Fruit fly (Drosophila melanogaster): Measurements from ENCODE around the gene CG15465.

CG15465 gene

DNA sequence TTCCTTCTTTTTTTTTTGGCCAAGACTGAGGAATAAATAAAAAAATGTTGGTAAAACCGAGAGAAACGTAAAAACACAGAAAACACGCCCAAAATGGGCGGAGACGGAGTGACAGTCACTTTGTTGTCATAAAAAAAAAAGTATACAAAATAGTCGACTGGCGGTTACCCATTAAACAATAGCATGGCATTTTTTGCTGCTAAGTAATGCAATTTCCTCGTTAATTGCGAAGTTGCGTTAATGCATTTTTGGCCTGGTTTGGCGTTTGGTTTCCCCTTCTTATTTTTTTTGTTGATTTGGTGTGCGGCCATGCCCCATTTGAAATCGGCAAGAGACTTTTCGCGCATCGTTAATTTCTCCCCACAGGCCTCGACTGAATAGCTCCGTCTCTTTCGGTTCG, 103.8 kb downstream of the CG15465 start:
- no peak for TF ChIP-seq Vsx2 (GFP tag; optimal IDR thresholded peaks at IDR 0.05; ENCODE audit: partially characterized antibody)
- no peak for TF ChIP-seq Rel (GFP tag; optimal IDR thresholded peaks at IDR 0.05)
- no peak for TF ChIP-seq Rel (tag; optimal IDR thresholded peaks at IDR 0.05)
- TF ChIP-seq fru (GFP tag; optimal IDR thresholded peaks at IDR 0.05) = no peak
- TF ChIP-seq ey (GFP tag; optimal IDR thresholded peaks at IDR 0.05) = no peak
- no peak for TF ChIP-seq h (GFP tag; optimal IDR thresholded peaks at IDR 0.05)
- TF ChIP-seq Jra (GFP tag; optimal IDR thresholded peaks at IDR 0.05) = no peak
- no peak for TF ChIP-seq OdsH (GFP tag; optimal IDR thresholded peaks at IDR 0.05)
- TF ChIP-seq Hnf4 (GFP tag; optimal IDR thresholded peaks at IDR 0.05) = no peak
- no peak for TF ChIP-seq foxo (GFP tag; optimal IDR thresholded peaks at IDR 0.05)
- no peak for TF ChIP-seq dl (GFP tag; optimal IDR thresholded peaks at IDR 0.05; ENCODE audit: insufficient read depth in 1 of 2, partially characterized antibody in 2 of 2)
- no peak for TF ChIP-seq Sp1 (GFP tag; optimal IDR thresholded peaks at IDR 0.05)
- no peak for TF ChIP-seq Abd-B (GFP tag; optimal IDR thresholded peaks at IDR 0.05)
- TF ChIP-seq sage (GFP tag; optimal IDR thresholded peaks at IDR 0.05) = no peak
- TF ChIP-seq Mio (GFP tag; optimal IDR thresholded peaks at IDR 0.05) = no peak
- no peak for TF ChIP-seq N (GFP tag; optimal IDR thresholded peaks at IDR 0.05)
- TF ChIP-seq lola (GFP tag; optimal IDR thresholded peaks at IDR 0.05) = no peak
- TF ChIP-seq usp (GFP tag; optimal IDR thresholded peaks at IDR 0.05) = no peak
- TF ChIP-seq dmrt93B (GFP tag; optimal IDR thresholded peaks at IDR 0.05) = no peak
- no peak for TF ChIP-seq Hr78 (GFP tag; optimal IDR thresholded peaks at IDR 0.05)

- TF ChIP-seq brk (GFP tag; optimal IDR thresholded peaks at IDR 0.05) (no peak), GATAd (GFP tag; optimal IDR thresholded peaks at IDR 0.05) (no peak), h (GFP tag; optimal IDR thresholded peaks at IDR 0.05) (no peak), sage (GFP tag; optimal IDR thresholded peaks at IDR 0.05) (no peak), OdsH (GFP tag; optimal IDR thresholded peaks at IDR 0.05) (no peak)
Observed at dm6 chrX:5203674-5204073, 118.1 kb downstream of the CG15465 start.

DNA sequence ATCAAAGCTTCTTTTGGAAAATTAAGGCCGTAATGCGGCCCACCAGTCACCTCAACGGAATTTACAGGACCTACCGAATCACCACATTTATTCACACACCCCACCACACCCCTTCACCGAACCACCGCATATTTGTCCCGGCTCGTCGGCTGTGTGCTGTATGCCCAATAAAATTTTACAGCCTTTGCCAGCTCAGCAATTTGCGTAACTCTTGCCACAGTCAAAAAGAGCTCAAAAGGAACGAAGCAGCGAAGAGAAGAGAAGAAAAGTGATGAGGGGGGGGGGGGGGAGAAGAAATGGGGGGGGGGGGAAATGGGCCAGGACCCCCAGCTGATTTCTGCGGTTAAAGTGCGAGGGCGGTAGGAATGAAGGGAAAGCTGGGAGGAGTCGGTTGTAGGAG, 120.6 kb downstream of the CG15465 start:
- TF ChIP-seq OdsH (GFP tag; optimal IDR thresholded peaks at IDR 0.05) = no peak

DNA sequence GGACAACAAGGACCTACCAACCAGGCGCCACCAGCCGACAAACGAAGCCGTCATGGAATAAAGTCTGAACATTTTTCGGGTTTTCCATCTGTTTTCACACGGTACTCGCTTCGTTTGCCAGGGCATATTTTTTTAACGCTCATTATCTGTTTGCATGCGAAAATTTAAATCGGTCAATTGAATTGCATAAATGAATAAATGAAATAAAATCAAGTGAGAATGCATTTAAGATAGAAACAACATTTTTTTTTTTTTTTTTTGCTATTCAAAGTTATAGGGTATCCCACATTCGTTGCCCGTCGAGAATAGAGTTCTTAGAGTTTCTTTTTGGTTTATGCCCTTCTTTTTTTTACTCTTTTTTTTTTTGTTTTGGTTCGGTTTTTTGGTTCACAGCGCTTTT, 200.3 kb downstream of the CG15465 start:
- TF ChIP-seq Myc (optimal IDR thresholded peaks at IDR 0.05) (no peak), HLH106 (tag; optimal IDR thresholded peaks at IDR 0.05) (peak; percentile 12)

dm6 chrX:5286513-5286912, 201.0 kb downstream of the CG15465 start:
- TF ChIP-seq sv (GFP tag; optimal IDR thresholded peaks at IDR 0.05) = no peak
- no peak for TF ChIP-seq Dif (GFP tag; optimal IDR thresholded peaks at IDR 0.05; ENCODE audit: partially characterized antibody)
- no peak for TF ChIP-seq psq (GFP tag; optimal IDR thresholded peaks at IDR 0.05)
- TF ChIP-seq Mio (GFP tag; optimal IDR thresholded peaks at IDR 0.05) = no peak
- TF ChIP-seq fru (GFP tag; optimal IDR thresholded peaks at IDR 0.05) = no peak
- TF ChIP-seq usp (GFP tag; optimal IDR thresholded peaks at IDR 0.05) = no peak
- no peak for TF ChIP-seq rgr (GFP tag; optimal IDR thresholded peaks at IDR 0.05)

DNA sequence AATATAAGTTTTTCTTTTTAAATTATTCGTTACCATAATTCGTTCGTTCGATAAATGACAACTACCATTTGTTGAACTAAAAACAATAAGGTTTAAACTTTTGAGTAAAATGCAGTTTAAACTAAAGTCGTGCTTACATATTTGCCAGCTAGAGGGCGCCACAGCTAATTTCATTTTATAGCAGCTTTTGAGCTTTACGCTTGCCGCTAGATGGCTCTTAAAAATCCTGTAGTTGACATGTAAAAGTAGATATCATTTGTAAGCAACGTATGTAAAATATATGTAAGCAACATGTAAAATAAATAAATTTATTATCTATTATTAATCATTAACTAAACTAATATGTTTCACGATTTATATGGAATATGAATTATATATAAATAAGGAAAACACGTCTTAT, 204.1 kb downstream of the CG15465 start:
- TF ChIP-seq sage (GFP tag; optimal IDR thresholded peaks at IDR 0.05) (no peak), Myc (optimal IDR thresholded peaks at IDR 0.05) (peak; percentile 72)

DNA sequence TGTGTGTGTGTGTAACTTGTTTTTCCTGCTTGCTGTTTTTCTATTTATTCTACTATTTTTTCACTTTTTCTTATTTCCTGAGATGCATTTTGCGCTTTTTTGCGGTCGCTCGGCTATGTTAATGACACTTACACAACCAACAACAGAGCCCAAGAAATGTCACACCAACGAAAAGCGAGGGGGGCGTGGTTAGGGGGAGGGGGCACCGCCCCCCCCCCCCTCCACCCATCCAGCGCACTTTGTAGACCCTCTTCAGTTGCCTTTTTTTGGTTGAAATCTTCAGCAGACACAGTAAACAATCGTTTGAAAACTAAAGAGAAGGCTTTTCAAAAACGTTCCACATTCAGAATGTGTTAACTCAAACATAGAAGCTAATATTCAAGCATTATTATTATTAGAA, 207.6 kb downstream of the CG15465 start:
- peak; percentile 99 for TF ChIP-seq Dfd (GFP tag; optimal IDR thresholded peaks at IDR 0.05)
- no peak for TF ChIP-seq rgr (GFP tag; optimal IDR thresholded peaks at IDR 0.05)

DNA sequence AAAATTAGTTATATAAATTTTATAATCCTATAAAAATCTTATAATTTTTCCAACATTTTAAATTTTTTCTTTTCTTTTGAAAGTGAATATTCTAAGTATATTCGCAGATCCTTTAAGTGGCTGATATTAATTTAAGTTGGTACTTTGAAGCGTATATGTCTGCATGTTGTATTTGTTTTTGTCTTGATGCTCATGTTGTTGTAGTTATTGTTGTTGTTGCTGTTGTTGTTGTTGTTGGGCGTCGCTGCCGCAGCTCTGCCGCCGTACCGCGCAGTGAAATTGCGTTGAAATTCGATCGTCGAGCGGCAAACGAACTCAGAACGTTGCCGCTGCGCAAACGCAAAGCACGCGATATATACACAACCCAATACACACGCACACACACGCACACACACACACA, 210.2 kb downstream of the CG15465 start, which contains the start of gene CG42749:
TSS of gene CG42749 (plus strand) at position 301 of the 400 bp plus-strand sequence.
- no peak for TF ChIP-seq dmrt93B (GFP tag; optimal IDR thresholded peaks at IDR 0.05)
- TF ChIP-seq Dfd (GFP tag; optimal IDR thresholded peaks at IDR 0.05) = peak; percentile 46
- TF ChIP-seq lola (GFP tag; optimal IDR thresholded peaks at IDR 0.05) = no peak
- TF ChIP-seq psq (GFP tag; optimal IDR thresholded peaks at IDR 0.05) = no peak
- TF ChIP-seq foxo (GFP tag; optimal IDR thresholded peaks at IDR 0.05) = no peak
